Worm (Caenorhabditis elegans) whole organism, L1 larva: ENCODE results near the gene Y75B8A.10.

Source experiments
- aly-2 ChIP-seq: fragments of 150-350 bp; optimal IDR thresholded peaks from 2 replicates; lab custom pipeline; 2014; ENCODE audit warnings: missing biosample characterization, missing genetic modification characterization
- ama-1 ChIP-seq: fragments of 150-350 bp; optimal IDR thresholded peaks from 2 replicates; lab custom pipeline; 2014
- ceh-88 ChIP-seq: fragments of 200-800 bp; sonication (Bioruptor generic); IDR thresholded peaks from 2 replicates; pipeline ENCODE4 v1.3.6; 2022; ENCODE audit warnings: missing genetic modification characterization, missing compliant biosample characterization
- lin-13 ChIP-seq: fragments of 150-350 bp; optimal IDR thresholded peaks from 2 replicates; lab custom pipeline; 2014; ENCODE audit warnings: missing biosample characterization, missing genetic modification reagents, missing genetic modification characterization
- lsy-2 ChIP-seq, 2 experiments: fragments of 150-350 bp; optimal IDR thresholded peaks; 2 replicates each; lab custom pipeline; 2014; ENCODE audit warnings: missing biosample characterization in 2 of 2, missing genetic modification characterization in 2 of 2
- mdl-1 ChIP-seq, 2 experiments: fragments of 150-350 bp; optimal IDR thresholded peaks; 2 replicates each; lab custom pipeline; 2014 to 2017; ENCODE audit warnings: missing biosample characterization in 2 of 2, missing genetic modification characterization in 2 of 2, inconsistent platforms in 1 of 2
- pqm-1 ChIP-seq: sonication (generic microtip); optimal IDR thresholded peaks from 3 replicates; lab custom pipeline; 2017; ENCODE audit warnings: missing biosample characterization, missing genetic modification characterization
- unc-86 ChIP-seq: sonication (generic microtip); optimal IDR thresholded peaks from 2 replicates; lab custom pipeline; 2016; ENCODE audit warnings: missing genetic modification characterization, missing compliant biosample characterization

ce11 chrIII:12165305-12165704 lies 17.5 kb downstream of the Y75B8A.10 start:
- no peak for TF ChIP-seq aly-2 (tag; lab: Kevin White, UChicago)
- TF ChIP-seq ama-1 (lab: Kevin White, UChicago), result no peak
- no peak for TF ChIP-seq lsy-2 (tag; optimal IDR thresholded peaks at IDR 0.05; lab: Kevin White, UChicago)
- TF ChIP-seq mdl-1 (tag; optimal IDR thresholded peaks at IDR 0.05; lab: Kevin White, UChicago), result no peak
- TF ChIP-seq lin-13 (GFP tag; lab: Kevin White, UChicago), result no peak
- no peak for TF ChIP-seq unc-86 (tag; lab: Kevin White, UChicago)
- TF ChIP-seq pqm-1 (tag; lab: Kevin White, UChicago), result no peak
- TF ChIP-seq ceh-88 (GFP tag; lab: Robert Waterston, UW), result no peak
